Fruit fly (Drosophila melanogaster) whole organism, embryonic: Measurements from ENCODE around the gene Prp18.

Source experiments
- Awh ChIP-seq: fragments of 200-800 bp; sonication (Bioruptor generic); IDR thresholded peaks from 2 replicates; pipeline ENCODE4, ENCODE4 v1.3.6; 2022; ENCODE audit warnings: missing biosample characterization, missing genetic modification characterization
- CG10979 ChIP-seq: fragments of 200-800 bp; sonication (Bioruptor generic); optimal IDR thresholded peaks from 2 replicates; lab custom pipeline; 2018; ENCODE audit warnings: missing biosample characterization, mild to moderate bottlenecking, missing genetic modification characterization, moderate library complexity
- CG11504 ChIP-seq: fragments of 200-800 bp; sonication (Bioruptor generic); optimal IDR thresholded peaks from 3 replicates; lab custom pipeline; 2019; ENCODE audit warnings: missing biosample characterization, mild to moderate bottlenecking, missing genetic modification characterization, moderate library complexity
- CG14014 ChIP-seq: fragments of 200-800 bp; sonication (Bioruptor generic); IDR thresholded peaks from 2 replicates; pipeline ENCODE4 v1.3.6; 2022; ENCODE audit warnings: missing biosample characterization, missing genetic modification characterization
- CG18262 ChIP-seq: fragments of 200-800 bp; optimal IDR thresholded peaks from 3 replicates; lab custom pipeline; 2019; ENCODE audit warnings: missing biosample characterization, mild to moderate bottlenecking, missing genetic modification characterization, moderate library complexity
- CG2199 ChIP-seq: fragments of 200-800 bp; sonication (Bioruptor generic); IDR thresholded peaks from 3 replicates; pipeline ENCODE4 v1.3.6; 2022; ENCODE audit warnings: missing biosample characterization, missing genetic modification characterization
- CG31224 ChIP-seq: fragments of 200-800 bp; sonication (Bioruptor generic); IDR thresholded peaks from 2 replicates; pipeline ENCODE4 v1.3.6; 2022; ENCODE audit warnings: missing biosample characterization, missing genetic modification characterization
- CG32767 ChIP-seq: fragments of 200-800 bp; sonication (Bioruptor generic); IDR thresholded peaks from 2 replicates; pipeline ENCODE4 v1.3.6; 2022; ENCODE audit warnings: missing biosample characterization, missing genetic modification characterization
- CG32772 ChIP-seq: fragments of 200-800 bp; sonication (Bioruptor generic); IDR thresholded peaks from 2 replicates; pipeline ENCODE4 v1.3.6; 2022; ENCODE audit warnings: missing biosample characterization, missing genetic modification characterization
- CG4360 ChIP-seq: fragments of 200-800 bp; sonication (Bioruptor generic); IDR thresholded peaks from 2 replicates; pipeline ENCODE4 v1.3.6; 2022; ENCODE audit warnings: missing biosample characterization, missing genetic modification characterization
- CG43689 ChIP-seq: fragments of 200-800 bp; sonication (Bioruptor generic); IDR thresholded peaks from 2 replicates; pipeline ENCODE4 v1.3.6; 2022; ENCODE audit warnings: missing biosample characterization, missing genetic modification characterization
- CG6689 ChIP-seq: fragments of 200-800 bp; sonication (Bioruptor generic); IDR thresholded peaks from 2 replicates; pipeline ENCODE4 v1.3.6; 2022; ENCODE audit warnings: missing biosample characterization, missing genetic modification characterization
- CG7987 ChIP-seq: fragments of 200-800 bp; sonication (Bioruptor generic); optimal IDR thresholded peaks from 2 replicates; lab custom pipeline; 2018; ENCODE audit warnings: missing biosample characterization, mild to moderate bottlenecking, missing genetic modification characterization, moderate library complexity
- CG9797 ChIP-seq: fragments of 200-800 bp; sonication (Bioruptor generic); optimal IDR thresholded peaks from 3 replicates; lab custom pipeline; 2018; ENCODE audit warnings: missing biosample characterization, mild to moderate bottlenecking, missing genetic modification characterization
- CG9876 ChIP-seq: fragments of 200-800 bp; sonication (Bioruptor generic); optimal IDR thresholded peaks from 2 replicates; lab custom pipeline; 2016; ENCODE audit warnings: missing biosample characterization, missing genetic modification characterization
- Drgx ChIP-seq: fragments of 200-800 bp; sonication (Bioruptor generic); IDR thresholded peaks from 2 replicates; pipeline ENCODE4 v1.3.6; 2022; ENCODE audit warnings: missing biosample characterization, missing genetic modification characterization
- ERR ChIP-seq: fragments of 200-800 bp; sonication (Bioruptor generic); optimal IDR thresholded peaks from 2 replicates; lab custom pipeline; 2016; ENCODE audit warnings: missing biosample characterization, missing genetic modification characterization
- Ets65A ChIP-seq: fragments of 200-800 bp; sonication (Bioruptor generic); peaks from one replicate; lab custom pipeline; 2016; ENCODE audit warnings: missing biosample characterization, missing genetic modification characterization
- Gug ChIP-seq: fragments of 200-800 bp; sonication (Bioruptor generic); IDR thresholded peaks from 4 replicates; pipeline ENCODE4 v1.3.6; 2022; ENCODE audit warnings: missing biosample characterization, missing genetic modification characterization
- H2.0 ChIP-seq: fragments of 200-800 bp; sonication (Bioruptor generic); IDR thresholded peaks from 2 replicates; pipeline ENCODE4 v1.3.6; 2022; ENCODE audit warnings: missing biosample characterization, missing genetic modification characterization
- HLH3B ChIP-seq: fragments of 200-800 bp; sonication (Bioruptor generic); IDR thresholded peaks from 2 replicates; pipeline ENCODE4 v1.3.6; 2022; ENCODE audit warnings: missing biosample characterization, missing genetic modification characterization
- Optix ChIP-seq: fragments of 200-800 bp; sonication (Bioruptor generic); IDR thresholded peaks from 3 replicates; pipeline ENCODE4 v1.3.6; 2022; ENCODE audit warnings: missing biosample characterization, missing genetic modification characterization
- Sox102F ChIP-seq: fragments of 200-800 bp; sonication (Bioruptor generic); optimal IDR thresholded peaks from 2 replicates; lab custom pipeline; 2018; ENCODE audit warnings: missing biosample characterization, mild to moderate bottlenecking, missing genetic modification characterization, moderate library complexity
- TFAM ChIP-seq: fragments of 200-800 bp; sonication (Bioruptor generic); optimal IDR thresholded peaks from 2 replicates; lab custom pipeline; 2017; ENCODE audit warnings: missing biosample characterization, missing genetic modification characterization, inconsistent platforms
- Xbp1 ChIP-seq: fragments of 200-800 bp; sonication (Bioruptor generic); optimal IDR thresholded peaks from 3 replicates; lab custom pipeline; 2016; ENCODE audit warnings: missing biosample characterization, mild to moderate bottlenecking, missing genetic modification characterization
- abd-A ChIP-seq: fragments of 200-800 bp; sonication (Bioruptor generic); optimal IDR thresholded peaks from 3 replicates; lab custom pipeline; 2019; ENCODE audit warnings: missing biosample characterization, mild to moderate bottlenecking, missing genetic modification characterization, moderate library complexity
- ap ChIP-seq: fragments of 200-800 bp; sonication (Bioruptor generic); IDR thresholded peaks from 2 replicates; pipeline ENCODE4 v1.3.6; 2022; ENCODE audit warnings: missing biosample characterization, missing genetic modification characterization
- ara ChIP-seq: fragments of 200-800 bp; sonication (Bioruptor generic); IDR thresholded peaks from 2 replicates; pipeline ENCODE4 v1.3.6; 2022; ENCODE audit warnings: missing biosample characterization, missing genetic modification characterization
- bsh ChIP-seq, 2 experiments: fragments of 200-800 bp; sonication (Bioruptor generic); optimal IDR thresholded peaks; 2 replicates each; lab custom pipeline; 2017 to 2018; ENCODE audit warnings: mild to moderate bottlenecking in 2 of 2, missing biosample characterization in 2 of 2, missing genetic modification characterization in 2 of 2, moderate library complexity in 1 of 2
- ci ChIP-seq: fragments of 200-800 bp; sonication (Bioruptor generic); IDR thresholded peaks from 3 replicates; pipeline ENCODE4 v1.3.6; 2022; ENCODE audit warnings: missing biosample characterization, missing genetic modification characterization
- dmrt99B ChIP-seq: fragments of 200-800 bp; sonication (Bioruptor generic); optimal IDR thresholded peaks from 2 replicates; lab custom pipeline; 2018; ENCODE audit warnings: missing biosample characterization, mild to moderate bottlenecking, missing genetic modification characterization, moderate library complexity
- esg ChIP-seq: fragments of 200-800 bp; sonication (Bioruptor generic); conservative IDR thresholded peaks from 2 replicates; pipeline ENCODE4 v1.3.6; 2022; ENCODE audit warnings: missing biosample characterization, missing genetic modification characterization
- fd96Cb ChIP-seq: fragments of 200-800 bp; sonication (Bioruptor generic); optimal IDR thresholded peaks from 2 replicates; lab custom pipeline; 2018; ENCODE audit warnings: missing biosample characterization, mild to moderate bottlenecking, missing genetic modification characterization, moderate library complexity
- gce ChIP-seq: fragments of 200-800 bp; sonication (Bioruptor generic); IDR thresholded peaks from 3 replicates; pipeline ENCODE4 v1.3.6; 2022; ENCODE audit warnings: missing biosample characterization, missing genetic modification characterization
- hkb ChIP-seq, 2 experiments: fragments of 200-800 bp in 1 of 2; fragments of >200 bp in 1 of 2; sonication (Bioruptor generic) in 1 of 2; IDR thresholded peaks in 1 of 2; optimal IDR thresholded peaks in 1 of 2; 2 replicates each; pipeline versions ENCODE4 v1.3.6 to Lab custom; 2017 to 2022; ENCODE audit warnings: missing biosample characterization in 1 of 2, missing genetic modification characterization in 1 of 2
- lab ChIP-seq: fragments of 200-800 bp; sonication (Bioruptor generic); optimal IDR thresholded peaks from 3 replicates; lab custom pipeline; 2017; ENCODE audit warnings: missing biosample characterization, missing genetic modification characterization, mild to moderate bottlenecking, moderate library complexity, missing genetic modification reagents
- nmo ChIP-seq: fragments of 200-800 bp; sonication (Bioruptor generic); optimal IDR thresholded peaks from 2 replicates; lab custom pipeline; 2018; ENCODE audit warnings: missing biosample characterization, mild to moderate bottlenecking, missing genetic modification characterization, moderate library complexity
- otp ChIP-seq: fragments of 200-800 bp; sonication (Bioruptor generic); IDR thresholded peaks from 3 replicates; pipeline ENCODE4, ENCODE4 v1.3.6; 2022; ENCODE audit warnings: missing biosample characterization, missing genetic modification characterization
- ranshi ChIP-seq: fragments of 200-800 bp; sonication (Bioruptor generic); IDR thresholded peaks from 2 replicates; pipeline ENCODE4 v1.3.6; 2022; ENCODE audit warnings: missing biosample characterization, missing genetic modification characterization
- row ChIP-seq: fragments of 200-800 bp; sonication (Bioruptor generic); IDR thresholded peaks from 3 replicates; pipeline ENCODE4 v1.3.6; 2022; ENCODE audit warnings: missing biosample characterization, missing genetic modification characterization
- scrt ChIP-seq: fragments of 200-800 bp; sonication (Bioruptor generic); optimal IDR thresholded peaks from 2 replicates; lab custom pipeline; 2018; ENCODE audit warnings: missing biosample characterization, mild to moderate bottlenecking, missing genetic modification characterization, moderate library complexity
- sens ChIP-seq: fragments of 200-800 bp; sonication (Bioruptor generic); peaks from one replicate; lab custom pipeline; 2016; ENCODE audit warnings: missing biosample characterization, missing genetic modification characterization
- shn ChIP-seq: fragments of 200-800 bp; sonication (Bioruptor generic); optimal IDR thresholded peaks from 3 replicates; lab custom pipeline; 2016; ENCODE audit warnings: missing biosample characterization, missing genetic modification characterization
- sim ChIP-seq: fragments of 200-800 bp; sonication (Bioruptor generic); IDR thresholded peaks from 2 replicates; pipeline ENCODE4 v1.3.6; 2022; ENCODE audit warnings: missing biosample characterization, missing genetic modification characterization
- ssp ChIP-seq: fragments of 200-800 bp; sonication (Bioruptor generic); IDR thresholded peaks from 2 replicates; pipeline ENCODE4 v1.3.6; 2022; ENCODE audit warnings: missing biosample characterization, missing genetic modification characterization
- tin ChIP-seq: fragments of 200-800 bp; sonication (Bioruptor generic); optimal IDR thresholded peaks from 3 replicates; lab custom pipeline; 2016; ENCODE audit warnings: missing biosample characterization, missing genetic modification characterization
- ttk ChIP-seq: fragments of 200-800 bp; sonication (Bioruptor generic); IDR thresholded peaks from 2 replicates; pipeline ENCODE4 v2.1.2; 2022; ENCODE audit warnings: missing biosample characterization, missing genetic modification characterization
- vvl ChIP-seq: fragments of 200-800 bp; sonication (Bioruptor generic); IDR thresholded peaks from 2 replicates; pipeline ENCODE4 v1.3.6; 2022; ENCODE audit warnings: missing biosample characterization, missing genetic modification characterization
- wor ChIP-seq: fragments of 200-800 bp; sonication (Bioruptor generic); IDR thresholded peaks from 2 replicates; pipeline ENCODE4 v1.3.6; 2022; ENCODE audit warnings: missing biosample characterization, missing genetic modification characterization
- zfh1 ChIP-seq: fragments of 200-800 bp; sonication (Bioruptor generic); IDR thresholded peaks from 3 replicates; pipeline ENCODE4 v1.3.6; 2022; ENCODE audit warnings: missing biosample characterization, missing genetic modification characterization

Prp18 gene

dm6 chr3R:19074207-19074606 is 43.1 kb upstream of the Prp18 start (continued):
- TF ChIP-seq HLH3B (GFP tag; lab: Robert Waterston, UW) (peak; percentile 33; the same call in 1 of the 2 replicates), CG9876 (GFP tag; lab: Kevin White, UChicago) (no peak), ttk (GFP tag; lab: Robert Waterston, UW) (peak; percentile 37; the same call in 1 of the 2 replicates), tin (GFP tag; lab: Kevin White, UChicago) (peak; percentile 17), nmo (peak; percentile 15), CG7987 (GFP tag; lab: Kevin White, UChicago) (no peak), CG43689 (GFP tag; lab: Robert Waterston, UW) (no peak), ERR (no peak), wor (GFP tag; lab: Robert Waterston, UW) (no peak), ssp (0 out of 2 replicates have a peak, but pooled peaks have one; percentile 23), CG2199 (peak; percentile 59; the same call in 1 of the 3 replicates), Drgx (GFP tag; lab: Robert Waterston, UW) (peak; percentile 70), CG6689 (0 out of 2 replicates have a peak, but pooled peaks have one; percentile 17), row (GFP tag; lab: Robert Waterston, UW) (peak; percentile 21; the same call in 1 of the 3 replicates), shn (GFP tag; lab: Kevin White, UChicago) (no peak), CG14014 (GFP tag; lab: Robert Waterston, UW) (0 out of 2 replicates have a peak, but pooled peaks have one; percentile 29), H2.0 (0 out of 2 replicates have a peak, but pooled peaks have one; percentile 22), ara (GFP tag; lab: Robert Waterston, UW) (peak; percentile 53; the same call in 1 of the 2 replicates), fd96Cb (tag; lab: Kevin White, UChicago) (peak; percentile 17), lab (GFP tag; lab: Kevin White, UChicago) (no peak), TFAM (GFP tag; lab: Kevin White, UChicago) (no peak), Xbp1 (peak; percentile 19), CG32767 (GFP tag; lab: Robert Waterston, UW) (no peak), CG11504 (tag; lab: Kevin White, UChicago) (peak; percentile 10), CG10979 (tag; lab: Kevin White, UChicago) (peak; percentile 17), bsh (GFP tag; optimal IDR thresholded peaks at IDR 0.05; lab: Kevin White, UChicago) (peak; percentile 45 to 53), CG32772 (GFP tag; lab: Robert Waterston, UW) (peak; percentile 28; the same call in 1 of the 2 replicates), gce (0 out of 3 replicates have a peak, but pooled peaks have one; percentile 22), CG31224 (GFP tag; lab: Robert Waterston, UW) (no peak), Optix (GFP tag; lab: Robert Waterston, UW) (peak; percentile 45; the same call in 1 of the 3 replicates), ci (GFP tag; lab: Robert Waterston, UW) (0 out of 3 replicates have a peak, but pooled peaks have one; percentile 12), CG18262 (tag; lab: Kevin White, UChicago) (peak; percentile 35), sim (no peak), Ets65A (peak; percentile 70), hkb (optimal IDR thresholded peaks at IDR 0.05; lab: Kevin White, UChicago) (no peak), hkb (GFP tag; IDR thresholded peaks at IDR 0.05; lab: Robert Waterston, UW) (peak; percentile 62; the same call in 1 of the 2 replicates), zfh1 (GFP tag; lab: Robert Waterston, UW) (0 out of 3 replicates have a peak, but pooled peaks have one; percentile 33), Sox102F (GFP tag; lab: Kevin White, UChicago) (peak; percentile 7), ranshi (peak; percentile 34; the same call in 1 of the 2 replicates), otp (GFP tag; lab: Robert Waterston, UW) (peak; percentile 41; the same call in 1 of the 3 replicates), CG4360 (GFP tag; lab: Robert Waterston, UW) (peak; percentile 50), esg (GFP tag; lab: Robert Waterston, UW) (0 out of 2 replicates have a peak, but pooled peaks have one; percentile 25), abd-A (tag; lab: Kevin White, UChicago) (no peak), Gug (GFP tag; lab: Robert Waterston, UW) (peak; percentile 18; the same call in 1 of the 4 replicates), CG9797 (no peak), sens (GFP tag; lab: Kevin White, UChicago) (peak; percentile 78), vvl (GFP tag; lab: Robert Waterston, UW) (peak; percentile 37), Awh (peak; percentile 38; the same call in 1 of the 2 replicates), scrt (GFP tag; lab: Kevin White, UChicago) (peak; percentile 4), ap (0 out of 2 replicates have a peak, but pooled peaks have one; percentile 9), dmrt99B (tag; lab: Kevin White, UChicago) (peak; percentile 3)
